Worm (Caenorhabditis elegans): ENCODE results near the gene krr-1.

The krr-1 gene

DNA sequence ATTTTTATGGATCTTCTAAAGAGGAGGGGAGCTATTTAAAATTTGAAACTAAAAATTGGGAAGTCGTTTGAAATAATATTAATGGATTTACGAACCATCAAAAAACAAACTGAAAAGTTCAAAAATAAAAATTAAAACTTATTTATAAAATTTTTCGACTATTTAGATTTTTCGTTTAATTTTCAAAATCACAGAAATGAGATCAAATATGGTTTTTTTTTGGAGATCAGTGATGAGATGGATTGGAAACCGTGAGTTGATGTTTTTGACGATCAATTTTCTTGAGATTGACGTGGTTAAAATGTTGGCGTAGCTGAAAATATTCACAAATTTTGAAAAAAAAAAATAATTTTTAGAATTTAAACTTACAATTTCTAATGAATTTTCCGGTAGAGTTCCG lies 12.0 kb upstream of the krr-1 start, which contains the start of gene C13F10.5:
TSS of gene C13F10.5 (minus strand) at position 101 of the 400 bp plus-strand sequence.
- TF ChIP-seq tbp1 (GFP tag; optimal IDR thresholded peaks at IDR 0.05): no peak
- no peak for TF ChIP-seq zim-3 (tag; optimal IDR thresholded peaks at IDR 0.05)
- no peak for TF ChIP-seq Y67H2A.10 (GFP tag; conservative IDR thresholded peaks at IDR 0.05)
- no peak for TF ChIP-seq ztf-6 (GFP tag; IDR thresholded peaks at IDR 0.05)
- TF ChIP-seq lin-35 (GFP tag; optimal IDR thresholded peaks at IDR 0.05): no peak
- TF ChIP-seq Y79H2A.3 (GFP tag; conservative IDR thresholded peaks at IDR 0.05): no peak
- TF ChIP-seq madf-10 (tag; optimal IDR thresholded peaks at IDR 0.05): no peak
- TF ChIP-seq unc-130 (GFP tag; optimal IDR thresholded peaks at IDR 0.05): no peak
- TF ChIP-seq nhr-27 (tag; optimal IDR thresholded peaks at IDR 0.05): no peak
- TF ChIP-seq ama-1 (optimal IDR thresholded peaks at IDR 0.05): no peak
- TF ChIP-seq ama-1 (GFP tag; optimal IDR thresholded peaks at IDR 0.05): no peak
- no peak for TF ChIP-seq hlh-12 (tag; optimal IDR thresholded peaks at IDR 0.05)
- no peak for TF ChIP-seq ceh-40 (GFP tag; IDR thresholded peaks at IDR 0.05)
- no peak for TF ChIP-seq B0019.2 (GFP tag; conservative IDR thresholded peaks at IDR 0.05)
- no peak for TF ChIP-seq snpc-3.4 (tag; optimal IDR thresholded peaks at IDR 0.05)
- TF ChIP-seq somi-1 (GFP tag; optimal IDR thresholded peaks at IDR 0.05): no peak

DNA sequence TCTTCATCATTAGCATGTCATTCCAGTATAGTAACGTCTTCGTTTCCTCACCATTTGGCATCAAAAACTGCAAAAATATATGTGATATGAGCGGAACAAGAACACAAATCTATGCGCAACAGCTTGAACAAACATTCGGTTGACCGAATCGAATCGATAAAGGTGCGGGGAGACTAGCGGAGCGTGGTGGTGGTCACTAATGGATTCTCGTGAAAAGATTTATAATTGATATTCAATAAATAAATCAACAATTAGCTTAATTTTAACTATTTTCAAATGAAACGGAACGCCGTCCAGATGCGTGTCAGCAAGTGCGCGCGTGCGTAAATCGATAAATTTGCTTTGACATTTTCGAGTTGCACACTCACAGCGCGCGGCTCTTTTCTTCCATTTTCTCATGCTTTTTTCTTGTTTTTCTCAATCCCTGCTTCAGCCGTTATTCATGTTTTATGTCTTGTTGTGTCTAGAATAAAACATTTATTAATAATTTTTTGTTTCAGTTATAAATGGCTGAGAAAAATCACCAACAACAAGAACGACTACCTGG lies 9.9 kb upstream of the krr-1 start, which contains the start of the genes C13F10.8, C13F10.6 and kxd-1:
TSS of gene C13F10.8 (minus strand) at position 51 of the 547 bp plus-strand sequence.
TSS of gene C13F10.6 (minus strand) at position 67 of the 547 bp plus-strand sequence.
TSS of gene kxd-1 (plus strand) at position 497 of the 547 bp plus-strand sequence.
- TF ChIP-seq him-1 (tag; optimal IDR thresholded peaks at IDR 0.05): no peak
- TF ChIP-seq madf-3 (GFP tag; IDR thresholded peaks at IDR 0.05): 0 out of 2 replicates have a peak, but pooled peaks have one; percentile 70
- no peak for TF ChIP-seq ceh-40 (GFP tag; IDR thresholded peaks at IDR 0.05)
- TF ChIP-seq attf-5 (GFP tag; optimal IDR thresholded peaks at IDR 0.05): peak; percentile 5
- TF ChIP-seq hsf-1 (GFP tag; IDR thresholded peaks at IDR 0.05): no peak
- TF ChIP-seq madf-6 (GFP tag; IDR thresholded peaks at IDR 0.05): peak; percentile 19; the same call in 1 of the 2 replicates
- peak; percentile 40 for TF ChIP-seq ztf-18 (tag; optimal IDR thresholded peaks at IDR 0.05)
- no peak for TF ChIP-seq cebp-1 (GFP tag; IDR thresholded peaks at IDR 0.05)
- TF ChIP-seq cebp-1 (tag; optimal IDR thresholded peaks at IDR 0.05): peak; percentile 38
- no peak for TF ChIP-seq Y53G8AR.9 (GFP tag; conservative IDR thresholded peaks at IDR 0.05)

DNA sequence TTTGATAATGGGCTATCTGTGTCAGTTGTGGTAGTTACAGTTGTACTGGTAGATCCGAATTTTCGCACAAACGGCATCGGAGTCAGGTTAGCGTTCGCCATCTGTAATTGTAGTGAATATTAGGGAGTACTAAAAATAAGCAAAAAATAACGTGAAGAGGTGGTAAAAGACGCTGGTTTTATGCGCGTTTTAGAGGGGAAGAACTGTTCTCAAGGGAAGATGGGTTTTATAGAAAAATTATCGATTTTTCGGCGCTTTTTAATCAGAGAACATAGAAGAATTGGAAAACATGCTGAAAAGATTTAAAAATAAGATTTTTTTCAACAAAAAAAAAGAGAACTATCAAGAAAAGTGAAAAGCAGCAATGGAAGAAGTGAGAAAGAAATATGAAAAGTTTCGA lies 7.8 kb upstream of the krr-1 start, which contains the start of gene C13F10.7:
TSS of gene C13F10.7 (minus strand) at position 101 of the 400 bp plus-strand sequence.
- TF ChIP-seq F39B2.1 (GFP tag; IDR thresholded peaks at IDR 0.05) (no peak), ama-1 (optimal IDR thresholded peaks at IDR 0.05) (no peak), ama-1 (GFP tag; optimal IDR thresholded peaks at IDR 0.05) (no peak), C17E4.6 (GFP tag; IDR thresholded peaks at IDR 0.05) (no peak), ceh-58 (GFP tag; IDR thresholded peaks at IDR 0.05) (no peak), F52B5.7 (tag; optimal IDR thresholded peaks at IDR 0.05) (no peak), mcd-1 (GFP tag; IDR thresholded peaks at IDR 0.05) (no peak), lsy-27 (tag; optimal IDR thresholded peaks at IDR 0.05; ENCODE audit: borderline replicate concordance, insufficient read depth) (no peak)

DNA sequence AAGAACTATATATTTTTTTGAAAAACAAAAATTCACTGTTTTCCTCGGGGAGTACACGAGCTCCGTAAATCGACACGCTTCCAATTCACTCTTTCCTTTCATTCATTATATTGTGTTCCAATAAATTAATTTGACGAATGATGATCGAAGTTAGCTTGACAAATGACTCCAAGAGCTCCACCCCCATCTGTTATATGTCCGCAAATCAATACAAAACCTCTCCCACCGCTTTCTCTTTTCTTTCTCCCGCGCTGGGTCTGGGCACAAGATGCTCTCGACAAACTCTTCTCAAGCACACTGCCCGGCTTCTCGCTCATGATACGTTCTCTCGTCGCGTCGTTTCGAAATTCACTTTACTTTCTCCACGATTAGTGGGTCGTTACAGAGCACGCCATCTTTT lies 7.0 kb upstream of the krr-1 start, which contains the start of gene C13F10.1:
TSS of gene C13F10.1 (plus strand) at position 138 of the 400 bp plus-strand sequence.
- TF ChIP-seq F49E8.2 (tag; optimal IDR thresholded peaks at IDR 0.05; ENCODE audit: insufficient read depth) (no peak), unc-130 (GFP tag; optimal IDR thresholded peaks at IDR 0.05) (no peak), snpc-1.1 (tag; optimal IDR thresholded peaks at IDR 0.05; ENCODE audit: insufficient read depth) (no peak), ama-1 (optimal IDR thresholded peaks at IDR 0.05) (no peak), ama-1 (GFP tag; optimal IDR thresholded peaks at IDR 0.05) (no peak), let-526 (GFP tag; IDR thresholded peaks at IDR 0.05) (no peak), xnd-1 (tag; optimal IDR thresholded peaks at IDR 0.05) (no peak), rcor-1 (GFP tag; IDR thresholded peaks at IDR 0.05) (0 out of 2 replicates have a peak, but pooled peaks have one; percentile 17), hlh-26 (GFP tag; conservative IDR thresholded peaks at IDR 0.05) (no peak), bed-1 (GFP tag; IDR thresholded peaks at IDR 0.05) (no peak), bed-2 (GFP tag; IDR thresholded peaks at IDR 0.05) (no peak), zfh-2 (GFP tag; conservative IDR thresholded peaks at IDR 0.05) (0 out of 2 replicates have a peak, but pooled peaks have one; percentile 15), ceh-27 (GFP tag; optimal IDR thresholded peaks at IDR 0.05) (no peak), die-1 (tag; optimal IDR thresholded peaks at IDR 0.05) (no peak), Y56A3A.18 (GFP tag; IDR thresholded peaks at IDR 0.05) (no peak), aptf-3 (GFP tag; IDR thresholded peaks at IDR 0.05) (no peak)
